Worm (Caenorhabditis elegans) whole organism, L1 larva: ENCODE data around the gene sars-2.

Source experiments
- C16A3.4 ChIP-seq: fragments of 150-350 bp; optimal IDR thresholded peaks from 2 replicates; lab custom pipeline; 2014; ENCODE audit warnings: missing biosample characterization, missing genetic modification characterization
- aha-1 ChIP-seq: fragments of 150-350 bp; optimal IDR thresholded peaks from 2 replicates; lab custom pipeline; 2014; ENCODE audit warnings: missing biosample characterization, missing genetic modification characterization
- alr-1 ChIP-seq: fragments of 200-800 bp; sonication (Bioruptor generic); optimal IDR thresholded peaks from 2 replicates; lab custom pipeline; 2018; ENCODE audit warnings: borderline replicate concordance, mild to moderate bottlenecking, missing genetic modification characterization, missing compliant biosample characterization
- blmp-1 ChIP-seq: fragments of 150-350 bp; optimal IDR thresholded peaks from 2 replicates; lab custom pipeline; 2014; ENCODE audit warnings: missing biosample characterization, missing genetic modification characterization
- ceh-8 ChIP-seq: fragments of 200-800 bp; sonication (Bioruptor generic); optimal IDR thresholded peaks from 2 replicates; lab custom pipeline; 2018; ENCODE audit warnings: mild to moderate bottlenecking, missing genetic modification characterization, moderate library complexity, missing compliant biosample characterization
- ceh-82 ChIP-seq, 3 experiments: fragments of 150-350 bp in 1 of 3; sonication (generic microtip) in 2 of 3; optimal IDR thresholded peaks; 2 replicates each; lab custom pipeline; 2014 to 2017; ENCODE audit warnings: missing biosample characterization in 3 of 3, missing genetic modification characterization in 3 of 3
- ceh-88 ChIP-seq: fragments of 200-800 bp; sonication (Bioruptor generic); IDR thresholded peaks from 2 replicates; pipeline ENCODE4 v1.3.6; 2022; ENCODE audit warnings: missing genetic modification characterization, missing compliant biosample characterization
- ceh-90 ChIP-seq: sonication (generic microtip); optimal IDR thresholded peaks from 2 replicates; lab custom pipeline; 2016; ENCODE audit warnings: missing genetic modification characterization, missing compliant biosample characterization
- ces-1 ChIP-seq: fragments of 150-350 bp; optimal IDR thresholded peaks from 2 replicates; lab custom pipeline; 2014; ENCODE audit warnings: missing biosample characterization, missing genetic modification reagents, missing genetic modification characterization
- dpl-1 ChIP-seq, 3 experiments: fragments of 150-350 bp in 2 of 3; sonication (generic microtip) in 1 of 3; optimal IDR thresholded peaks; 2 replicates each; lab custom pipeline; 2014 to 2017; ENCODE audit warnings: missing biosample characterization in 3 of 3, missing genetic modification characterization in 3 of 3, missing genetic modification reagents in 3 of 3
- dsc-1 ChIP-seq: sonication (generic microtip); optimal IDR thresholded peaks from 2 replicates; lab custom pipeline; 2016; ENCODE audit warnings: mild to moderate bottlenecking, missing genetic modification characterization, missing compliant biosample characterization
- efl-3 ChIP-seq: fragments of 200-800 bp; sonication (Bioruptor generic); optimal IDR thresholded peaks from 2 replicates; lab custom pipeline; 2018; ENCODE audit warnings: mild to moderate bottlenecking, missing genetic modification characterization, missing compliant biosample characterization
- egl-27 ChIP-seq, 2 experiments: fragments of 150-350 bp in 1 of 2; sonication (generic microtip); optimal IDR thresholded peaks; 3 replicates each; lab custom pipeline; 2017 to 2018; ENCODE audit warnings: missing biosample characterization in 2 of 2, missing genetic modification characterization in 2 of 2, missing genetic modification reagents in 2 of 2
- elt-2 ChIP-seq: sonication (generic microtip); optimal IDR thresholded peaks from 2 replicates; lab custom pipeline; 2016; ENCODE audit warnings: missing genetic modification characterization, mild to moderate bottlenecking, inconsistent platforms, missing compliant biosample characterization, missing genetic modification reagents
- elt-3 ChIP-seq, 6 experiments: fragments of 150-350 bp in 1 of 6; sonication (generic microtip); optimal IDR thresholded peaks; 2 replicates each; lab custom pipeline; 2017 to 2018; ENCODE audit warnings: missing biosample characterization in 6 of 6, missing genetic modification characterization in 6 of 6, inconsistent platforms in 1 of 6
- fkh-10 ChIP-seq: sonication (generic microtip); optimal IDR thresholded peaks from 2 replicates; lab custom pipeline; 2017; ENCODE audit warnings: missing biosample characterization, missing genetic modification reagents, missing genetic modification characterization
- fkh-4 ChIP-seq: sonication (generic microtip); optimal IDR thresholded peaks from 2 replicates; lab custom pipeline; 2016; ENCODE audit warnings: missing compliant biosample characterization, missing genetic modification characterization, borderline replicate concordance
- fkh-8 ChIP-seq: sonication (generic microtip); optimal IDR thresholded peaks from 2 replicates; lab custom pipeline; 2016; ENCODE audit warnings: mild to moderate bottlenecking, missing genetic modification characterization, missing compliant biosample characterization
- fos-1 ChIP-seq: fragments of 150-350 bp; optimal IDR thresholded peaks from 2 replicates; lab custom pipeline; 2014; ENCODE audit warnings: missing biosample characterization, missing genetic modification characterization
- hlh-17 ChIP-seq: fragments of 200-800 bp; sonication (Bioruptor generic); optimal IDR thresholded peaks from 2 replicates; lab custom pipeline; 2018; ENCODE audit warnings: missing genetic modification characterization, mild to moderate bottlenecking, missing compliant biosample characterization, moderate library complexity, borderline replicate concordance
- hpl-2 ChIP-seq: fragments of 150-350 bp; optimal IDR thresholded peaks from 2 replicates; lab custom pipeline; 2014; ENCODE audit warnings: missing biosample characterization, missing genetic modification reagents, missing genetic modification characterization
- irx-1 ChIP-seq: sonication (generic microtip); optimal IDR thresholded peaks from 2 replicates; lab custom pipeline; 2016; ENCODE audit warnings: missing genetic modification characterization, missing compliant biosample characterization
- isw-1 ChIP-seq: fragments of 200-800 bp; sonication (Bioruptor generic); IDR thresholded peaks from 2 replicates; pipeline ENCODE4 v1.3.6; 2022; ENCODE audit warnings: missing genetic modification characterization, missing compliant biosample characterization
- lin-13 ChIP-seq: fragments of 150-350 bp; optimal IDR thresholded peaks from 2 replicates; lab custom pipeline; 2014; ENCODE audit warnings: missing biosample characterization, missing genetic modification reagents, missing genetic modification characterization
- lin-14 ChIP-seq: fragments of 200-800 bp; sonication (Bioruptor generic); optimal IDR thresholded peaks from 2 replicates; lab custom pipeline; 2018; ENCODE audit warnings: mild to moderate bottlenecking, missing genetic modification characterization, moderate library complexity, missing compliant biosample characterization
- lin-15B ChIP-seq: fragments of 150-350 bp; sonication (generic microtip); optimal IDR thresholded peaks from 3 replicates; lab custom pipeline; 2014; ENCODE audit warnings: missing biosample characterization, missing genetic modification characterization
- lir-3 ChIP-seq: sonication (generic microtip); optimal IDR thresholded peaks from 2 replicates; lab custom pipeline; 2016; ENCODE audit warnings: mild to moderate bottlenecking, missing genetic modification characterization, moderate library complexity, missing compliant biosample characterization; ENCODE audit not compliant: poor library complexity
- lsy-2 ChIP-seq, 2 experiments: fragments of 150-350 bp; optimal IDR thresholded peaks; 2 replicates each; lab custom pipeline; 2014; ENCODE audit warnings: missing biosample characterization in 2 of 2, missing genetic modification characterization in 2 of 2
- mab-9 ChIP-seq: fragments of 200-800 bp; sonication (Bioruptor generic); IDR thresholded peaks from 2 replicates; pipeline ENCODE4 v1.3.6; 2022; ENCODE audit warnings: missing genetic modification reagents, missing genetic modification characterization, missing compliant biosample characterization
- nhr-19 ChIP-seq: fragments of 200-800 bp; sonication (Bioruptor generic); conservative IDR thresholded peaks from 2 replicates; pipeline ENCODE4 v1.3.6; 2022; ENCODE audit warnings: missing genetic modification characterization, missing compliant biosample characterization
- nhr-20 ChIP-seq: sonication (generic microtip); optimal IDR thresholded peaks from 2 replicates; lab custom pipeline; 2016; ENCODE audit warnings: mild to moderate bottlenecking, missing genetic modification characterization, missing compliant biosample characterization
- nhr-237 ChIP-seq: fragments of 150-350 bp; optimal IDR thresholded peaks from 2 replicates; lab custom pipeline; 2014; ENCODE audit warnings: missing biosample characterization, missing genetic modification characterization
- nhr-47 ChIP-seq: sonication (generic microtip); optimal IDR thresholded peaks from 2 replicates; lab custom pipeline; 2016; ENCODE audit warnings: mild to moderate bottlenecking, missing genetic modification characterization, moderate library complexity, missing compliant biosample characterization
- nhr-76 ChIP-seq: sonication (generic microtip); optimal IDR thresholded peaks from 2 replicates; lab custom pipeline; 2017; ENCODE audit warnings: missing biosample characterization, missing genetic modification characterization
- nhr-77 ChIP-seq: fragments of 150-350 bp; optimal IDR thresholded peaks from 2 replicates; lab custom pipeline; 2014; ENCODE audit warnings: missing biosample characterization, missing genetic modification characterization
- nhr-84 ChIP-seq: sonication (generic microtip); optimal IDR thresholded peaks from 2 replicates; lab custom pipeline; 2017; ENCODE audit warnings: missing biosample characterization, missing genetic modification characterization
- nhr-90 ChIP-seq: sonication (generic microtip); optimal IDR thresholded peaks from 2 replicates; lab custom pipeline; 2016; ENCODE audit warnings: mild to moderate bottlenecking, missing genetic modification characterization, missing compliant biosample characterization; ENCODE audit not compliant: poor library complexity
- pax-3 ChIP-seq: fragments of 200-800 bp; sonication (Bioruptor generic); optimal IDR thresholded peaks from 2 replicates; lab custom pipeline; 2018; ENCODE audit warnings: mild to moderate bottlenecking, missing genetic modification characterization, moderate library complexity, missing compliant biosample characterization
- pqm-1 ChIP-seq: sonication (generic microtip); optimal IDR thresholded peaks from 3 replicates; lab custom pipeline; 2017; ENCODE audit warnings: missing biosample characterization, missing genetic modification characterization
- rnt-1 ChIP-seq: sonication (generic microtip); optimal IDR thresholded peaks from 2 replicates; lab custom pipeline; 2016; ENCODE audit warnings: mild to moderate bottlenecking, missing genetic modification characterization, moderate library complexity, missing compliant biosample characterization
- skn-1 ChIP-seq: fragments of 150-350 bp; optimal IDR thresholded peaks from 2 replicates; lab custom pipeline; 2014; ENCODE audit warnings: missing biosample characterization, missing genetic modification characterization
- sox-4 ChIP-seq: sonication (generic microtip); optimal IDR thresholded peaks from 2 replicates; lab custom pipeline; 2016; ENCODE audit warnings: missing genetic modification characterization, missing compliant biosample characterization
- tbx-2 ChIP-seq: sonication (generic microtip); optimal IDR thresholded peaks from 2 replicates; lab custom pipeline; 2016; ENCODE audit warnings: missing genetic modification characterization, missing compliant biosample characterization
- tlp-1 ChIP-seq: fragments of 150-350 bp; optimal IDR thresholded peaks from 2 replicates; lab custom pipeline; 2014; ENCODE audit warnings: missing biosample characterization, missing genetic modification characterization
- unc-130 ChIP-seq: fragments of 150-350 bp; optimal IDR thresholded peaks from 2 replicates; lab custom pipeline; 2017; ENCODE audit warnings: missing biosample characterization, missing genetic modification characterization, inconsistent platforms
- unc-30 ChIP-seq: sonication (generic microtip); optimal IDR thresholded peaks from 2 replicates; lab custom pipeline; 2017; ENCODE audit warnings: missing biosample characterization, missing genetic modification characterization
- unc-62 ChIP-seq: fragments of 150-350 bp; optimal IDR thresholded peaks from 2 replicates; lab custom pipeline; 2014; ENCODE audit warnings: missing biosample characterization, missing genetic modification reagents, missing genetic modification characterization
- unc-98 ChIP-seq: fragments of 200-800 bp; sonication (Bioruptor generic); IDR thresholded peaks from 2 replicates; pipeline ENCODE4 v1.3.6; 2022; ENCODE audit warnings: missing genetic modification characterization, missing compliant biosample characterization
- vab-15 ChIP-seq: sonication (generic microtip); optimal IDR thresholded peaks from 2 replicates; lab custom pipeline; 2017; ENCODE audit warnings: missing genotype, mild to moderate bottlenecking, missing genetic modification characterization, missing compliant biosample characterization
- zag-1 ChIP-seq: fragments of 150-350 bp; optimal IDR thresholded peaks from 2 replicates; lab custom pipeline; 2014; ENCODE audit warnings: missing biosample characterization, missing genetic modification characterization
- zip-4 ChIP-seq: fragments of 200-800 bp; sonication (Bioruptor generic); optimal IDR thresholded peaks from 2 replicates; lab custom pipeline; 2018; ENCODE audit warnings: mild to moderate bottlenecking, missing genetic modification characterization, moderate library complexity, missing compliant biosample characterization
- ztf-4 ChIP-seq: fragments of 150-350 bp; optimal IDR thresholded peaks from 2 replicates; lab custom pipeline; 2014; ENCODE audit warnings: missing biosample characterization, missing genetic modification characterization

sars-2 gene

ce11 chrIV:4390438-4390894 is 33.0 kb downstream of the sars-2 start, which contains the start of the genes rpl-7A and set-21 (continued):
- TF ChIP-seq elt-3 (tag; optimal IDR thresholded peaks at IDR 0.05; lab: Kevin White, UChicago) (peak; percentile 20 to 85 (median 78)), zag-1 (tag; lab: Kevin White, UChicago) (no peak), C16A3.4 (tag; lab: Kevin White, UChicago) (peak; percentile 91), fkh-8 (tag; lab: Kevin White, UChicago) (peak; percentile 98), mab-9 (peak; percentile 92), lin-15B (tag; lab: Kevin White, UChicago) (peak; percentile 92), vab-15 (tag; lab: Kevin White, UChicago) (peak; percentile 81), nhr-90 (tag; lab: Kevin White, UChicago) (peak; percentile 96), irx-1 (tag; lab: Kevin White, UChicago) (peak; percentile 92), nhr-20 (tag; lab: Kevin White, UChicago) (peak; percentile 95), rnt-1 (tag; lab: Kevin White, UChicago) (peak; percentile 97), fos-1 (tag; lab: Kevin White, UChicago) (peak; percentile 75), nhr-237 (tag; lab: Kevin White, UChicago) (peak; percentile 66), lir-3 (peak; percentile 83), unc-98 (peak; percentile 93), elt-2 (tag; lab: Kevin White, UChicago) (peak; percentile 88), nhr-77 (tag; lab: Kevin White, UChicago) (peak; percentile 86), lsy-2 (tag; optimal IDR thresholded peaks at IDR 0.05; lab: Kevin White, UChicago) (peak; percentile 94 to 95), zip-4 (GFP tag; lab: Kevin White, UChicago) (peak; percentile 88), pax-3 (peak; percentile 95), alr-1 (no peak), ceh-8 (GFP tag; lab: Kevin White, UChicago) (peak; percentile 81), isw-1 (peak; percentile 99), ceh-88 (peak; percentile 95), fkh-4 (tag; lab: Kevin White, UChicago) (peak; percentile 61), nhr-19 (GFP tag; lab: Robert Waterston, UW) (peak; percentile 98), nhr-76 (tag; lab: Kevin White, UChicago) (no peak), lin-14 (GFP tag; lab: Kevin White, UChicago) (peak; percentile 97), hlh-17 (GFP tag; lab: Kevin White, UChicago) (no peak), skn-1 (peak; percentile 61), efl-3 (GFP tag; lab: Kevin White, UChicago) (no peak), ces-1 (GFP tag; lab: Kevin White, UChicago) (no peak), ceh-90 (tag; lab: Kevin White, UChicago) (peak; percentile 46), fkh-10 (GFP tag; lab: Kevin White, UChicago) (peak; percentile 82), lin-13 (GFP tag; lab: Kevin White, UChicago) (peak; percentile 78), unc-30 (tag; lab: Kevin White, UChicago) (no peak), egl-27 (tag; optimal IDR thresholded peaks at IDR 0.05; lab: Kevin White, UChicago) (peak in 1 of 2 experiments; percentile 49), tbx-2 (tag; lab: Kevin White, UChicago) (peak; percentile 95), sox-4 (tag; lab: Kevin White, UChicago) (peak; percentile 77), ceh-82 (tag; optimal IDR thresholded peaks at IDR 0.05; lab: Kevin White, UChicago) (peak; percentile 84 to 94 (median 90)), dpl-1 (GFP tag; optimal IDR thresholded peaks at IDR 0.05; lab: Kevin White, UChicago) (peak; percentile 94 to 95 (median 95)), ztf-4 (tag; lab: Kevin White, UChicago) (peak; percentile 89), unc-62 (GFP tag; lab: Kevin White, UChicago) (no peak), nhr-47 (tag; lab: Kevin White, UChicago) (peak; percentile 98), dsc-1 (peak; percentile 94), aha-1 (tag; lab: Kevin White, UChicago) (no peak), pqm-1 (tag; lab: Kevin White, UChicago) (no peak), unc-130 (tag; lab: Kevin White, UChicago) (peak; percentile 77), nhr-84 (tag; lab: Kevin White, UChicago) (no peak), hpl-2 (peak; percentile 60), tlp-1 (tag; lab: Kevin White, UChicago) (no peak), blmp-1 (tag; lab: Kevin White, UChicago) (peak; percentile 53)
